Fruit fly (Drosophila melanogaster) whole organism, embryonic: ENCODE results near the gene CG4593.

Experiments used
- CG12236 ChIP-seq: fragments of 200-800 bp; sonication (Bioruptor generic); optimal IDR thresholded peaks from 2 replicates; lab custom pipeline; 2016; ENCODE audit warnings: missing biosample characterization, missing genetic modification characterization
- CG16815 ChIP-seq: fragments of 200-800 bp; sonication (Bioruptor generic); optimal IDR thresholded peaks from 3 replicates; lab custom pipeline; 2017; ENCODE audit warnings: missing biosample characterization, mild to moderate bottlenecking, missing genetic modification characterization
- CG17568 ChIP-seq: fragments of 200-800 bp; sonication (Bioruptor generic); optimal IDR thresholded peaks from 2 replicates; lab custom pipeline; 2018; ENCODE audit warnings: missing biosample characterization, mild to moderate bottlenecking, missing genetic modification characterization, moderate library complexity
- CG17829 ChIP-seq: fragments of 200-800 bp; optimal IDR thresholded peaks from 2 replicates; lab custom pipeline; 2019; ENCODE audit warnings: missing biosample characterization, mild to moderate bottlenecking, missing genetic modification characterization, moderate library complexity
- CG1832 ChIP-seq: fragments of 200-800 bp; sonication (Bioruptor generic); optimal IDR thresholded peaks from 2 replicates; lab custom pipeline; 2017; ENCODE audit warnings: missing biosample characterization, mild to moderate bottlenecking, missing genetic modification characterization, inconsistent platforms
- CG18476 ChIP-seq: fragments of 200-800 bp; sonication (Bioruptor generic); optimal IDR thresholded peaks from 2 replicates; lab custom pipeline; 2016; ENCODE audit warnings: missing biosample characterization, mild to moderate bottlenecking, missing genetic modification characterization
- CG2199 ChIP-seq: fragments of 200-800 bp; sonication (Bioruptor generic); IDR thresholded peaks from 3 replicates; pipeline ENCODE4 v1.3.6; 2022; ENCODE audit warnings: missing biosample characterization, missing genetic modification characterization
- CG30020 ChIP-seq: fragments of 200-800 bp; optimal IDR thresholded peaks from 2 replicates; lab custom pipeline; 2019; ENCODE audit warnings: missing biosample characterization, mild to moderate bottlenecking, missing genetic modification characterization, moderate library complexity
- CG30403 ChIP-seq: fragments of 200-800 bp; sonication (Bioruptor generic); optimal IDR thresholded peaks from 3 replicates; lab custom pipeline; 2016; ENCODE audit warnings: missing biosample characterization, missing genetic modification characterization
- CG3065 ChIP-seq: fragments of 200-800 bp; sonication (Bioruptor generic); optimal IDR thresholded peaks from 2 replicates; lab custom pipeline; 2016; ENCODE audit warnings: missing biosample characterization, missing genetic modification characterization
- CG31388 ChIP-seq: fragments of 200-800 bp; sonication (Bioruptor generic); optimal IDR thresholded peaks from 2 replicates; lab custom pipeline; 2016; ENCODE audit warnings: missing biosample characterization, missing genetic modification characterization
- CG3407 ChIP-seq: fragments of 200-800 bp; sonication (Bioruptor generic); optimal IDR thresholded peaks from 2 replicates; lab custom pipeline; 2018; ENCODE audit warnings: missing biosample characterization, mild to moderate bottlenecking, missing genetic modification characterization
- CG5245 ChIP-seq: fragments of 200-800 bp; sonication (Bioruptor generic); optimal IDR thresholded peaks from 3 replicates; lab custom pipeline; 2016; ENCODE audit warnings: missing biosample characterization, missing genetic modification characterization
- CG6254 ChIP-seq: fragments of 200-800 bp; sonication (Bioruptor generic); optimal IDR thresholded peaks from 3 replicates; lab custom pipeline; 2017; ENCODE audit warnings: mild to moderate bottlenecking, missing biosample characterization, missing genetic modification reagents, missing genetic modification characterization
- CG7372 ChIP-seq: fragments of 200-800 bp; sonication (Bioruptor generic); IDR thresholded peaks from 2 replicates; pipeline ENCODE4 v1.3.6; 2022; ENCODE audit warnings: missing biosample characterization, missing genetic modification characterization
- CG7786 ChIP-seq: fragments of 200-800 bp; sonication (Bioruptor generic); optimal IDR thresholded peaks from 2 replicates; lab custom pipeline; 2016; ENCODE audit warnings: missing biosample characterization, missing genetic modification characterization
- CG7928 ChIP-seq: fragments of 200-800 bp; sonication (Bioruptor generic); optimal IDR thresholded peaks from 2 replicates; lab custom pipeline; 2017; ENCODE audit warnings: missing biosample characterization, mild to moderate bottlenecking, missing genetic modification characterization
- CG8924 ChIP-seq: fragments of 200-800 bp; optimal IDR thresholded peaks from 3 replicates; lab custom pipeline; 2019; ENCODE audit warnings: missing biosample characterization, mild to moderate bottlenecking, missing genetic modification characterization, moderate library complexity
- Dbx ChIP-seq: fragments of 200-800 bp; sonication (Bioruptor generic); IDR thresholded peaks from 3 replicates; pipeline ENCODE4 v1.3.6; 2022; ENCODE audit warnings: missing biosample characterization, missing genetic modification characterization
- Dip3 ChIP-seq: fragments of 200-800 bp; sonication (Bioruptor generic); optimal IDR thresholded peaks from 3 replicates; lab custom pipeline; 2016; ENCODE audit warnings: missing biosample characterization, missing genetic modification characterization
- E2f2 ChIP-seq: fragments of 200-800 bp; sonication (Bioruptor generic); IDR thresholded peaks from 2 replicates; pipeline ENCODE4 v1.3.6; 2022; ENCODE audit warnings: missing biosample characterization, missing genetic modification characterization
- HHEX ChIP-seq: fragments of 200-800 bp; sonication (Bioruptor generic); optimal IDR thresholded peaks from 3 replicates; lab custom pipeline; 2017; ENCODE audit warnings: missing biosample characterization, mild to moderate bottlenecking, missing genetic modification characterization, missing genetic modification reagents
- HLH54F ChIP-seq: fragments of 200-800 bp; sonication (Bioruptor generic); optimal IDR thresholded peaks from 3 replicates; lab custom pipeline; 2016; ENCODE audit warnings: missing biosample characterization, missing genetic modification characterization
- Hsf ChIP-seq: fragments of 200-800 bp; sonication (Bioruptor generic); optimal IDR thresholded peaks from 3 replicates; lab custom pipeline; 2016; ENCODE audit warnings: missing biosample characterization, missing genetic modification characterization
- Myb ChIP-seq: fragments of 200-800 bp; sonication (Bioruptor generic); optimal IDR thresholded peaks from 2 replicates; lab custom pipeline; 2016; ENCODE audit warnings: missing biosample characterization, missing genetic modification characterization
- NC2α ChIP-seq: fragments of 200-800 bp; sonication (Bioruptor generic); optimal IDR thresholded peaks from 2 replicates; lab custom pipeline; 2016; ENCODE audit warnings: missing biosample characterization, missing genetic modification characterization
- Nf-YA ChIP-seq: fragments of 200-800 bp; sonication (Bioruptor generic); IDR thresholded peaks from 2 replicates; pipeline ENCODE4 v1.3.6; 2022; ENCODE audit warnings: missing biosample characterization, missing genetic modification characterization
- Sin3A ChIP-seq: fragments of >200 bp; optimal IDR thresholded peaks from 2 replicates; lab custom pipeline; 2018
- Sry-β ChIP-seq: fragments of 200-800 bp; sonication (Bioruptor generic); optimal IDR thresholded peaks from 2 replicates; lab custom pipeline; 2018; ENCODE audit warnings: missing biosample characterization, mild to moderate bottlenecking, missing genetic modification characterization, moderate library complexity
- Ssrp ChIP-seq: fragments of 200-800 bp; sonication (Bioruptor generic); optimal IDR thresholded peaks from 2 replicates; lab custom pipeline; 2018; ENCODE audit warnings: missing biosample characterization, mild to moderate bottlenecking, missing genetic modification characterization, moderate library complexity
- Trl ChIP-seq, 3 experiments: fragments of >200 bp in 2 of 3; fragments of 200-800 bp in 1 of 3; sonication (Bioruptor generic) in 1 of 3; optimal IDR thresholded peaks; 2 replicates in 1 of 3; 3 replicates in 2 of 3; lab custom pipeline; 2016 to 2017; ENCODE audit warnings: missing biosample characterization in 1 of 3, missing genetic modification characterization in 1 of 3
- Xbp1 ChIP-seq: fragments of 200-800 bp; sonication (Bioruptor generic); optimal IDR thresholded peaks from 3 replicates; lab custom pipeline; 2016; ENCODE audit warnings: missing biosample characterization, mild to moderate bottlenecking, missing genetic modification characterization
- Xrp1 ChIP-seq: fragments of 200-800 bp; sonication (Bioruptor generic); IDR thresholded peaks from 2 replicates; pipeline ENCODE4 v1.3.6; 2022; ENCODE audit warnings: missing biosample characterization, missing genetic modification characterization
- ab ChIP-seq: fragments of 200-800 bp; sonication (Bioruptor generic); optimal IDR thresholded peaks from 2 replicates; lab custom pipeline; 2016; ENCODE audit warnings: missing biosample characterization, missing genetic modification characterization
- ase ChIP-seq: fragments of 200-800 bp; sonication (Bioruptor generic); IDR thresholded peaks from 3 replicates; pipeline ENCODE4 v1.3.6; 2022; ENCODE audit warnings: missing biosample characterization, missing genetic modification characterization
- bab2 ChIP-seq: fragments of 200-800 bp; sonication (Bioruptor generic); optimal IDR thresholded peaks from 2 replicates; lab custom pipeline; 2016; ENCODE audit warnings: missing biosample characterization, missing genetic modification characterization
- bsh ChIP-seq, 2 experiments: fragments of 200-800 bp; sonication (Bioruptor generic); optimal IDR thresholded peaks; 2 replicates each; lab custom pipeline; 2017 to 2018; ENCODE audit warnings: mild to moderate bottlenecking in 2 of 2, missing biosample characterization in 2 of 2, missing genetic modification characterization in 2 of 2, moderate library complexity in 1 of 2
- crol ChIP-seq: fragments of 200-800 bp; sonication (Bioruptor generic); IDR thresholded peaks from 2 replicates; pipeline ENCODE4 v1.3.6; 2022; ENCODE audit warnings: missing biosample characterization, missing genetic modification characterization
- ftz-f1 ChIP-seq: fragments of 200-800 bp; sonication (Bioruptor generic); optimal IDR thresholded peaks from 2 replicates; lab custom pipeline; 2016; ENCODE audit warnings: missing biosample characterization, missing genetic modification characterization
- gem ChIP-seq: fragments of 200-800 bp; sonication (Bioruptor generic); optimal IDR thresholded peaks from 2 replicates; lab custom pipeline; 2019; ENCODE audit warnings: missing biosample characterization, mild to moderate bottlenecking, missing genetic modification characterization, moderate library complexity
- ham ChIP-seq: fragments of 200-800 bp; sonication (Bioruptor generic); IDR thresholded peaks from 2 replicates; pipeline ENCODE4 v1.3.6; 2022; ENCODE audit warnings: missing biosample characterization, missing genetic modification characterization
- knrl ChIP-seq: fragments of 200-800 bp; sonication (Bioruptor generic); IDR thresholded peaks from 3 replicates; pipeline ENCODE4 v1.3.6; 2022; ENCODE audit warnings: missing biosample characterization, missing genetic modification characterization; ENCODE audit not compliant: partially characterized antibody
- lab ChIP-seq: fragments of 200-800 bp; sonication (Bioruptor generic); optimal IDR thresholded peaks from 3 replicates; lab custom pipeline; 2017; ENCODE audit warnings: missing biosample characterization, missing genetic modification characterization, mild to moderate bottlenecking, moderate library complexity, missing genetic modification reagents
- nerfin-1 ChIP-seq: fragments of 200-800 bp; sonication (Bioruptor generic); optimal IDR thresholded peaks from 3 replicates; lab custom pipeline; 2019; ENCODE audit warnings: missing biosample characterization, mild to moderate bottlenecking, missing genetic modification characterization, moderate library complexity
- phol ChIP-seq: fragments of 200-800 bp; sonication (Bioruptor generic); optimal IDR thresholded peaks from 3 replicates; lab custom pipeline; 2018; ENCODE audit warnings: missing biosample characterization, mild to moderate bottlenecking, missing genetic modification characterization, moderate library complexity
- repo ChIP-seq: fragments of 200-800 bp; sonication (Bioruptor generic); optimal IDR thresholded peaks from 2 replicates; lab custom pipeline; 2016; ENCODE audit warnings: missing biosample characterization, missing genetic modification characterization
- slbo ChIP-seq: fragments of 200-800 bp; sonication (Bioruptor generic); IDR thresholded peaks from 2 replicates; pipeline ENCODE4 v1.3.6; 2022; ENCODE audit warnings: missing biosample characterization, missing genetic modification characterization
- tx ChIP-seq: fragments of 200-800 bp; sonication (Bioruptor generic); optimal IDR thresholded peaks from 2 replicates; lab custom pipeline; 2016; ENCODE audit warnings: missing biosample characterization, missing genetic modification characterization
- usp ChIP-seq: fragments of >200 bp; optimal IDR thresholded peaks from 2 replicates; lab custom pipeline; 2017; ENCODE audit warnings: missing biosample characterization, missing genetic modification characterization
- vvl ChIP-seq: fragments of 200-800 bp; sonication (Bioruptor generic); IDR thresholded peaks from 2 replicates; pipeline ENCODE4 v1.3.6; 2022; ENCODE audit warnings: missing biosample characterization, missing genetic modification characterization

Gene CG4593

dm6 chrX:6983500-6984320, 30.0 kb upstream of the CG4593 start (continued):
- TF ChIP-seq CG6254 (GFP tag; lab: Kevin White, UChicago): no peak
- peak; percentile 15 for TF ChIP-seq CG30403 (GFP tag; lab: Kevin White, UChicago)
- TF ChIP-seq CG3407 (GFP tag; lab: Kevin White, UChicago): no peak
- no peak for TF ChIP-seq CG17568
- TF ChIP-seq HHEX (GFP tag; lab: Kevin White, UChicago): no peak
- no peak for TF ChIP-seq CG5245
- no peak for TF ChIP-seq ham
- TF ChIP-seq CG7372 (GFP tag; lab: Robert Waterston, UW): no peak
- TF ChIP-seq CG31388 (GFP tag; lab: Kevin White, UChicago): no peak
- no peak for TF ChIP-seq ab (GFP tag; lab: Kevin White, UChicago)
- no peak for TF ChIP-seq CG3065
- TF ChIP-seq Xrp1 (GFP tag; lab: Robert Waterston, UW): peak; percentile 57; the same call in 1 of the 2 replicates
- TF ChIP-seq CG30020 (tag; lab: Kevin White, UChicago): no peak
- peak; percentile 55; the same call in 1 of the 2 replicates for TF ChIP-seq crol (GFP tag; lab: Robert Waterston, UW)
- TF ChIP-seq NC2α (GFP tag; lab: Kevin White, UChicago): no peak
- no peak for TF ChIP-seq slbo (GFP tag; lab: Robert Waterston, UW)
- no peak for TF ChIP-seq ftz-f1 (GFP tag; lab: Kevin White, UChicago)
- no peak for TF ChIP-seq nerfin-1
- peak; percentile 16 for TF ChIP-seq CG1832
- peak in 1 of 2 experiments; percentile 42 for TF ChIP-seq bsh (GFP tag; optimal IDR thresholded peaks at IDR 0.05; lab: Kevin White, UChicago)
- TF ChIP-seq CG7928 (GFP tag; lab: Kevin White, UChicago): no peak
- no peak for TF ChIP-seq lab (GFP tag; lab: Kevin White, UChicago)
- TF ChIP-seq HLH54F (GFP tag; lab: Kevin White, UChicago): no peak
- TF ChIP-seq CG7786: no peak
- TF ChIP-seq Myb (GFP tag; lab: Kevin White, UChicago): no peak
- TF ChIP-seq Hsf (GFP tag; lab: Kevin White, UChicago): no peak
- peak; percentile 27 for TF ChIP-seq Ssrp
- TF ChIP-seq CG18476 (GFP tag; lab: Kevin White, UChicago): no peak
- no peak for TF ChIP-seq CG2199 (GFP tag; lab: Robert Waterston, UW)
- no peak for TF ChIP-seq usp
- TF ChIP-seq CG16815 (GFP tag; lab: Kevin White, UChicago): no peak
- TF ChIP-seq CG12236 (GFP tag; lab: Kevin White, UChicago): no peak
- TF ChIP-seq knrl (GFP tag; lab: Robert Waterston, UW): no peak
- no peak for TF ChIP-seq E2f2 (GFP tag; lab: Robert Waterston, UW)
- no peak for TF ChIP-seq Nf-YA (GFP tag; lab: Robert Waterston, UW)
- no peak for TF ChIP-seq Sry-β (GFP tag; lab: Kevin White, UChicago)
- TF ChIP-seq ase (GFP tag; lab: Robert Waterston, UW): no peak
- no peak for TF ChIP-seq Xbp1
- TF ChIP-seq Sin3A (lab: Kevin White, UChicago): no peak
- 0 out of 2 replicates have a peak, but pooled peaks have one; percentile 8 for TF ChIP-seq vvl (GFP tag; lab: Robert Waterston, UW)
- no peak for TF ChIP-seq tx (GFP tag; lab: Kevin White, UChicago)
- peak; percentile 9 to 26 for TF ChIP-seq Trl (optimal IDR thresholded peaks at IDR 0.05; lab: Kevin White, UChicago)
- TF ChIP-seq Trl (GFP tag; optimal IDR thresholded peaks at IDR 0.05; lab: Kevin White, UChicago): no peak
- peak; percentile 8 for TF ChIP-seq CG8924 (tag; lab: Kevin White, UChicago)
- TF ChIP-seq Dbx: no peak
- TF ChIP-seq repo (GFP tag; lab: Kevin White, UChicago): no peak
- no peak for TF ChIP-seq bab2 (GFP tag; lab: Kevin White, UChicago)
- peak; percentile 39 for TF ChIP-seq gem (tag; lab: Kevin White, UChicago)
- TF ChIP-seq phol: peak; percentile 29
- TF ChIP-seq CG17829 (tag; lab: Kevin White, UChicago): peak; percentile 38
- no peak for TF ChIP-seq Dip3
